Worm (Caenorhabditis elegans) whole organism, L3 larva: Measurements from ENCODE around the gene nhr-187.

Source experiments
- daf-12 ChIP-seq: fragments of 150-350 bp; optimal IDR thresholded peaks from 2 replicates; lab custom pipeline; 2014; ENCODE audit warnings: missing biosample characterization, missing genetic modification reagents, missing genetic modification characterization
- elt-2 ChIP-seq: sonication (generic microtip); optimal IDR thresholded peaks from 2 replicates; lab custom pipeline; 2016; ENCODE audit warnings: missing genetic modification reagents, mild to moderate bottlenecking, missing genetic modification characterization, missing compliant biosample characterization
- nhr-11 ChIP-seq: fragments of 150-350 bp; optimal IDR thresholded peaks from 2 replicates; lab custom pipeline; 2014; ENCODE audit warnings: missing biosample characterization, missing genetic modification characterization

DNA sequence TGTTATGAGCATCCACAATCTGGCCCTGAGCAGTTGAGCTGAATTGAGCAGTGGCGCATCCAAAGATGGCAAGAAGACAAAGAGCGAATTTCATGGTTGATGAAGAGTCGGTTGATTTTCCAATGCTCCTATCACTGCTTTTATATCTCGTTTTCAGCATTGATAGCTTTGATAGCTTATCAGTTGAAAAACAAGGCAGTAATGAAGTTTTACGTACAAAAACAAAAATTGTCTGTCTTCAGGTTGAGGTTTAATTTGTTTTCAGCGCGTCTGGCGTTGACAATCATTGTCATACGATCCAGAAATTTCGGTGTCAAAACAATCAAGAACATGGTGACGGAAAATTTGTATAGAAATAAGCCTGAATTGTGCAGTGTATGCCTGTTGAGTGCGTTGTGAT lies 51.2 kb downstream of the nhr-187 start, which contains the start of gene scl-13:
- TF ChIP-seq nhr-11 (tag; lab: Kevin White, UChicago) = no peak
- TF ChIP-seq daf-12 (tag; lab: Kevin White, UChicago) = no peak
- TF ChIP-seq elt-2 = no peak
